Worm (Caenorhabditis elegans): Measurements from ENCODE around the gene sec-10.
A peak's percentile ranks its signal among the peaks of the same experiment; 100 is the strongest.

The sec-10 gene

DNA sequence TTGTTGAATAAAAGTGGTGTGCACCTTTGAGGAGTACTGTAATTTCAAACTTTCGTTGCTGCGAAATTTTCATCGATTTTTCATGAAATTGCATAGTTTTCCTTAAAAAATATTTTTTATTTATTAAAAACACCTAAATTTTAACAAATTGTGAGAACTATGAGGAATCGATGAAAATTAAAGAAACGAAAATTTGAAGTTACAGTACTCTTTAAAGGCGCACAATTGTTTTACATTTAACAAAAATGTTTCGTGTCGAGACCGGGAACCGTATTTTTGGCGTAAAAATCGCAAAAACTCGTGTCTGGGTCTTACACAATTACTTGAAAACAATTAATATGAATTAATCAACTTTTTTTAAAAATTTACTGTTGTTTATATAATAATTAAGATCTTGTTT is 12.1 kb downstream of the sec-10 start, which contains the start of gene rdl-1 (continued):
- TF ChIP-seq madf-5 (GFP tag; IDR thresholded peaks at IDR 0.05) (no peak), nhr-25 (tag; optimal IDR thresholded peaks at IDR 0.05; ENCODE audit: borderline replicate concordance, insufficient read depth) (no peak), mes-2 (tag; optimal IDR thresholded peaks at IDR 0.05; ENCODE audit: poor library complexity, severe bottlenecking) (no peak), nhr-77 (tag; optimal IDR thresholded peaks at IDR 0.05) (no peak)

DNA sequence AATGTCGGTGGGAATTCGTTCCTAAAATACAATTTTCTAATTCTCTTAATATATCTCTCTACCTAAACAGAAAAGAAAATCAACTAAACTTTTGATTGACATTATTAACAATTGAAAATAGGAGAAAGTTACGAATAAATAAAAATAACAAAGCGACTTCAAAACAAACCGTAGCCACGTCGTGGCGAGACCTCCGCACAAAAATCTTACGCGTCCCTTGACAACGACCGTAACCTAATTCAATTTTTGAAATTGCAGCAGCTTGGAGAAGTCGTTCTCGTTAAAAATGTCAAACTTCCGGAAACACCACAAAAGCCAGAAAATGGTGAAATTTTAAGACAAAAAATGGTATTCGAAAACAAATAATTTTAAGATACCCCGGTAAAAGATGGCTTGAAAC is 18.0 kb downstream of the sec-10 start:
- TF ChIP-seq lin-38 (GFP tag; IDR thresholded peaks at IDR 0.05) = 0 out of 2 replicates have a peak, but pooled peaks have one; percentile 5
- TF ChIP-seq snpc-1.2 (GFP tag; IDR thresholded peaks at IDR 0.05) = peak; percentile 67; the same call in 1 of the 2 replicates
- peak in 1 of 2 experiments; percentile 73 for TF ChIP-seq unc-62 (GFP tag; optimal IDR thresholded peaks at IDR 0.05 in 1 of 2)
- TF ChIP-seq unc-62 (tag; optimal IDR thresholded peaks at IDR 0.05) = no peak
- TF ChIP-seq spr-3 (GFP tag; optimal IDR thresholded peaks at IDR 0.05) = no peak

DNA sequence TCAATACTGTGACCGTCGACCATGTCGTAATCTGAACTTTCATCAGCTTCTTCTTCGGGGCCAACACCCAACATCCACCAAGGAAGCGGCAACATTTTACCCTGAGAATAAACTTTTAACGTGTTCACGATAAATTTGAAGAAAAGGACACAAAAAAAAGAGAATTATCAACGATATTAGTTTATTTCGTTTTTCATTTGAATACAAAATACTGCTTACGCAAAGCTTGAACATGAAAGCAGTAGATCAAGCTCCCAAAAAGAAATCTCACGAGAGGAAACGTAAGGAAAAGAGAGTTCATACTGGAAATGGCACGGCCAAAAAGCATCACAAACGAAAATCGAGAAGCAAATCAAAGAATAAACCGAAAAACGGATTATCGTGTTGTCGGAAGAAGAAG is 18.6 kb downstream of the sec-10 start, which contains the start of the genes C46A5.6 and C46A5.1:
TSS of gene C46A5.6 (minus strand) at position 101 of the 400 bp plus-strand sequence.
TSS of gene C46A5.1 (plus strand) at position 184 of the 400 bp plus-strand sequence.
- TF ChIP-seq gei-8 (GFP tag; optimal IDR thresholded peaks at IDR 0.05) = no peak
- no peak for TF ChIP-seq daf-16 (GFP tag; optimal IDR thresholded peaks at IDR 0.05)
- no peak for TF ChIP-seq daf-16 (tag; optimal IDR thresholded peaks at IDR 0.05)
- no peak for TF ChIP-seq mep-1 (tag; optimal IDR thresholded peaks at IDR 0.05)
- TF ChIP-seq lin-38 (GFP tag; IDR thresholded peaks at IDR 0.05) = no peak
- no peak for TF ChIP-seq dmd-8 (GFP tag; IDR thresholded peaks at IDR 0.05)
- no peak for TF ChIP-seq zfp-3 (GFP tag; conservative IDR thresholded peaks at IDR 0.05)
- TF ChIP-seq nhr-42 (GFP tag; IDR thresholded peaks at IDR 0.05) = no peak
- TF ChIP-seq mxl-2 (GFP tag; conservative IDR thresholded peaks at IDR 0.05) = no peak
- TF ChIP-seq Y105C5A.15 (GFP tag; IDR thresholded peaks at IDR 0.05) = no peak
- no peak for TF ChIP-seq nhr-111 (GFP tag; optimal IDR thresholded peaks at IDR 0.05)
- TF ChIP-seq nhr-76 (tag; optimal IDR thresholded peaks at IDR 0.05) = no peak
- no peak for TF ChIP-seq egl-27 (tag; optimal IDR thresholded peaks at IDR 0.05)
- no peak for TF ChIP-seq unc-39 (tag; optimal IDR thresholded peaks at IDR 0.05)
- TF ChIP-seq mxl-3 (GFP tag; optimal IDR thresholded peaks at IDR 0.05) = no peak
- TF ChIP-seq ceh-32 (tag; optimal IDR thresholded peaks at IDR 0.05; ENCODE audit: poor library complexity) = no peak
- TF ChIP-seq lin-15B (tag; optimal IDR thresholded peaks at IDR 0.05) = no peak

DNA sequence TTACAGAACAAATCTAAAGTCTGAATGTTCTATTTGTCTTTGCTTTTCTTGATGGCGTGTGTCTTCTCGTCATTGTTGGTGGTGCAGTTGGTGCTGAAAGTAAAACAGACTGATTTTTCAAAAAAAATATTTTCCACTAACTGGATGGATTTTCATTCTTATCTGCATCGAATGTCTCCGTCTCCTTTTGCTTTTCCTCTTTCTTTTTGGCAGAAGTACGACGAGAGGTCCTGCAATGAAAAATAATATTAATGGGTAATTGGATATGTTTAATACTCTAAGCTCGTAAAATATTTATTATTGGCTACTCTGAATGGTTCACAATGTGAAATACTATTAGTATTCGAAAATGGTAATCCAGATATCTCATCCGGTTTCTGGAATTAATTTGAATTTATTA is 22.2 kb downstream of the sec-10 start, which contains the start of gene del-7:
TSS of gene del-7 (plus strand) at position 301 of the 400 bp plus-strand sequence.
- TF ChIP-seq spr-1 (tag; optimal IDR thresholded peaks at IDR 0.05) = no peak
- no peak for TF ChIP-seq ztf-7 (tag; optimal IDR thresholded peaks at IDR 0.05)
- TF ChIP-seq nhr-111 (GFP tag; optimal IDR thresholded peaks at IDR 0.05) = no peak
- no peak for TF ChIP-seq tag-97 (GFP tag; IDR thresholded peaks at IDR 0.05)

DNA sequence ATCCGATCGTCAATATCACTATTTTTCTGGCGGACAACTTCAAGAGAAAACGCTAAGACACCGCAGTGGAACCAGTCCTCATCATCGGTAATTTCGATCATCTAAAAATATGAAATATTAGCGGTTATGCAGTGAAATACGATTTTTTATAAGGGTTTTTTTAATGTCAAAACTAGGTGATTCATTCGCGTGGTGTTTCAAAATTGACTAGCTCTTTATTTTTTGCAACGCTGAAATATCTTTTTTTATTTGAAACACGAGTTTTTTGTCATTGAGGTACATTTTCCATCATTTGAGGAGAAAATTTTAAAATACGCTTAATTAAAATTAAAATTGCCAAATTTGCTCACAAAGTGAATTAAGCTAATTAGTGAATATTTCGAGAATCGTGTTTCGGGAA is 22.8 kb downstream of the sec-10 start, which contains the start of gene dsb-3:
TSS of gene dsb-3 (minus strand) at position 101 of the 400 bp plus-strand sequence.
- TF ChIP-seq mxl-2 (GFP tag; conservative IDR thresholded peaks at IDR 0.05) (no peak), rbr-2 (tag; optimal IDR thresholded peaks at IDR 0.05) (no peak), T20F7.1 (GFP tag; optimal IDR thresholded peaks at IDR 0.05) (no peak), ceh-62 (tag; optimal IDR thresholded peaks at IDR 0.05) (no peak), jun-1 (tag; optimal IDR thresholded peaks at IDR 0.05) (no peak), tra-1 (GFP tag; IDR thresholded peaks at IDR 0.05) (no peak), madf-9 (GFP tag; conservative IDR thresholded peaks at IDR 0.05) (no peak), nhr-11 (tag; optimal IDR thresholded peaks at IDR 0.05) (no peak), pqm-1 (tag; optimal IDR thresholded peaks at IDR 0.05) (no peak), nhr-25 (tag; optimal IDR thresholded peaks at IDR 0.05; ENCODE audit: borderline replicate concordance, insufficient read depth) (no peak), dpl-1 (GFP tag; optimal IDR thresholded peaks at IDR 0.05) (no peak), Y105C5A.15 (GFP tag; IDR thresholded peaks at IDR 0.05) (no peak), hmg-1.1 (GFP tag; IDR thresholded peaks at IDR 0.05) (no peak), F44E2.7 (GFP tag; IDR thresholded peaks at IDR 0.05) (no peak), dve-1 (tag; optimal IDR thresholded peaks at IDR 0.05; ENCODE audit: insufficient read depth) (no peak), ceh-28 (tag; optimal IDR thresholded peaks at IDR 0.05) (no peak), lin-15B (tag; optimal IDR thresholded peaks at IDR 0.05) (no peak), fkh-10 (GFP tag; optimal IDR thresholded peaks at IDR 0.05) (no peak)
